Fruit fly (Drosophila melanogaster): ENCODE measurements around the gene pn.

- TF ChIP-seq lola (GFP tag; optimal IDR thresholded peaks at IDR 0.05) (no peak), sd (tag; optimal IDR thresholded peaks at IDR 0.05) (no peak), CG15269 (tag; optimal IDR thresholded peaks at IDR 0.05) (no peak), CG4424 (GFP tag; optimal IDR thresholded peaks at IDR 0.05) (no peak), insv (GFP tag; optimal IDR thresholded peaks at IDR 0.05) (no peak), Deaf1 (tag; optimal IDR thresholded peaks at IDR 0.05) (no peak), gcm (GFP tag; optimal IDR thresholded peaks at IDR 0.05) (no peak), CG12104 (GFP tag; optimal IDR thresholded peaks at IDR 0.05) (no peak), GATAe (GFP tag; conservative IDR thresholded peaks at IDR 0.05) (no peak), mam (GFP tag; optimal IDR thresholded peaks at IDR 0.05) (no peak), CG10462 (GFP tag; optimal IDR thresholded peaks at IDR 0.05) (no peak), CG7556 (GFP tag; optimal IDR thresholded peaks at IDR 0.05) (no peak), ara (GFP tag; IDR thresholded peaks at IDR 0.05) (no peak)
Observed at dm6 chrX:2142935-2143312, 38.1 kb upstream of the pn start.
